Worm (Caenorhabditis elegans) whole organism, L2 larva: Measurements from ENCODE around the gene ceh-16.

Source experiments
- C34F6.9 ChIP-seq: fragments of 150-350 bp; optimal IDR thresholded peaks from 2 replicates; lab custom pipeline; 2014; ENCODE audit warnings: missing biosample characterization, missing genetic modification characterization
- F13H6.1 ChIP-seq: sonication (generic microtip); optimal IDR thresholded peaks from 2 replicates; lab custom pipeline; 2016; ENCODE audit warnings: missing genetic modification characterization, missing compliant biosample characterization
- R02D3.7 ChIP-seq: fragments of 150-350 bp; optimal IDR thresholded peaks from 2 replicates; lab custom pipeline; 2014; ENCODE audit warnings: missing biosample characterization, missing genetic modification characterization
- Y55F3AM.14 ChIP-seq: fragments of 200-800 bp; sonication (Bioruptor generic); optimal IDR thresholded peaks from 2 replicates; lab custom pipeline; 2018; ENCODE audit warnings: mild to moderate bottlenecking, missing genetic modification characterization, missing compliant biosample characterization
- ZK546.5 ChIP-seq: sonication (generic microtip); optimal IDR thresholded peaks from 2 replicates; lab custom pipeline; 2017; ENCODE audit warnings: missing biosample characterization, missing genetic modification characterization
- alr-1 ChIP-seq: fragments of 150-350 bp; optimal IDR thresholded peaks from 2 replicates; lab custom pipeline; 2014; ENCODE audit warnings: missing biosample characterization, missing genetic modification characterization
- aly-2 ChIP-seq: fragments of 150-350 bp; optimal IDR thresholded peaks from 2 replicates; lab custom pipeline; 2014; ENCODE audit warnings: missing biosample characterization, missing genetic modification characterization
- ama-1 ChIP-seq: fragments of 150-350 bp; optimal IDR thresholded peaks from 2 replicates; lab custom pipeline; 2018; ENCODE audit warnings: inconsistent platforms
- blmp-1 ChIP-seq: sonication (generic microtip); optimal IDR thresholded peaks from 2 replicates; lab custom pipeline; 2017; ENCODE audit warnings: missing genetic modification characterization, mild to moderate bottlenecking, missing compliant biosample characterization, antibody characterized with exemption, moderate library complexity; ENCODE audit not compliant: insufficient read depth
- ceh-16 ChIP-seq: fragments of 150-350 bp; optimal IDR thresholded peaks from 2 replicates; lab custom pipeline; 2014; ENCODE audit warnings: missing biosample characterization, missing genetic modification characterization
- dmd-4 ChIP-seq: sonication (generic microtip); optimal IDR thresholded peaks from 2 replicates; lab custom pipeline; 2017; ENCODE audit warnings: missing biosample characterization, missing genetic modification characterization
- egl-27 ChIP-seq: sonication (generic microtip); optimal IDR thresholded peaks from 3 replicates; lab custom pipeline; 2017; ENCODE audit warnings: missing biosample characterization, missing genetic modification reagents, missing genetic modification characterization
- elt-1 ChIP-seq: fragments of 150-350 bp; optimal IDR thresholded peaks from 2 replicates; lab custom pipeline; 2014; ENCODE audit warnings: missing biosample characterization, missing genetic modification characterization
- elt-3 ChIP-seq: sonication (generic microtip); optimal IDR thresholded peaks from 2 replicates; lab custom pipeline; 2017; ENCODE audit warnings: missing biosample characterization, missing genetic modification characterization
- fos-1 ChIP-seq: fragments of 150-350 bp; optimal IDR thresholded peaks from 2 replicates; lab custom pipeline; 2014; ENCODE audit warnings: missing biosample characterization, missing genetic modification characterization
- lin-11 ChIP-seq: fragments of 150-350 bp; sonication (generic microtip); optimal IDR thresholded peaks from 2 replicates; lab custom pipeline; 2014; ENCODE audit warnings: missing biosample characterization, missing genetic modification characterization, inconsistent platforms, mixed read lengths
- lin-13 ChIP-seq: fragments of 150-350 bp; optimal IDR thresholded peaks from 2 replicates; lab custom pipeline; 2014; ENCODE audit warnings: missing biosample characterization, missing genetic modification reagents, missing genetic modification characterization
- lsy-2 ChIP-seq, 2 experiments: fragments of 150-350 bp in 1 of 2; sonication (generic microtip) in 1 of 2; optimal IDR thresholded peaks; 2 replicates each; lab custom pipeline; 2014 to 2017; ENCODE audit warnings: missing biosample characterization in 2 of 2, missing genetic modification characterization in 2 of 2
- mab-5 ChIP-seq: fragments of 150-350 bp; optimal IDR thresholded peaks from 2 replicates; lab custom pipeline; 2014; ENCODE audit warnings: missing biosample characterization, missing genetic modification characterization
- mdl-1 ChIP-seq, 2 experiments: fragments of 150-350 bp in 1 of 2; sonication (generic microtip) in 1 of 2; optimal IDR thresholded peaks; 2 replicates each; lab custom pipeline; 2017; ENCODE audit warnings: missing biosample characterization in 2 of 2, missing genetic modification characterization in 2 of 2
- nhr-11 ChIP-seq: fragments of 150-350 bp; optimal IDR thresholded peaks from 2 replicates; lab custom pipeline; 2014; ENCODE audit warnings: missing biosample characterization, missing genetic modification characterization
- nhr-12 ChIP-seq: fragments of 150-350 bp; optimal IDR thresholded peaks from 2 replicates; lab custom pipeline; 2014; ENCODE audit warnings: missing biosample characterization, missing genetic modification characterization
- nhr-129 ChIP-seq: fragments of 150-350 bp; optimal IDR thresholded peaks from 2 replicates; lab custom pipeline; 2014; ENCODE audit warnings: missing biosample characterization, missing genetic modification characterization
- nhr-21 ChIP-seq: fragments of 150-350 bp; optimal IDR thresholded peaks from 2 replicates; lab custom pipeline; 2014; ENCODE audit warnings: missing biosample characterization, missing genetic modification characterization
- nhr-23 ChIP-seq: fragments of 150-350 bp; optimal IDR thresholded peaks from 2 replicates; lab custom pipeline; 2014; ENCODE audit warnings: missing biosample characterization, missing genetic modification reagents, missing genetic modification characterization
- nhr-237 ChIP-seq: fragments of 150-350 bp; optimal IDR thresholded peaks from 2 replicates; lab custom pipeline; 2014; ENCODE audit warnings: missing biosample characterization, missing genetic modification characterization
- nhr-25 ChIP-seq: fragments of 150-350 bp; sonication (generic microtip); optimal IDR thresholded peaks from 3 replicates; lab custom pipeline; 2014; ENCODE audit warnings: missing biosample characterization, missing genetic modification characterization
- nhr-6 ChIP-seq: fragments of 150-350 bp; optimal IDR thresholded peaks from 2 replicates; lab custom pipeline; 2014; ENCODE audit warnings: missing biosample characterization, missing genetic modification characterization
- peb-1 ChIP-seq: fragments of 150-350 bp; optimal IDR thresholded peaks from 2 replicates; lab custom pipeline; 2014; ENCODE audit warnings: missing biosample characterization, missing genetic modification characterization
- skn-1 ChIP-seq: sonication (generic microtip); optimal IDR thresholded peaks from 2 replicates; lab custom pipeline; 2017; ENCODE audit warnings: missing biosample characterization, missing genetic modification characterization
- sma-3 ChIP-seq: sonication (generic microtip); optimal IDR thresholded peaks from 2 replicates; lab custom pipeline; 2016; ENCODE audit warnings: missing genetic modification reagents, missing genetic modification characterization, missing compliant biosample characterization
- snpc-4 ChIP-seq: fragments of 150-350 bp; optimal IDR thresholded peaks from 2 replicates; lab custom pipeline; 2014; ENCODE audit warnings: missing biosample characterization, missing genetic modification characterization
- unc-39 ChIP-seq: fragments of 150-350 bp; optimal IDR thresholded peaks from 2 replicates; lab custom pipeline; 2014; ENCODE audit warnings: missing biosample characterization, missing genetic modification characterization
- unc-55 ChIP-seq: fragments of 150-350 bp; sonication (generic microtip); optimal IDR thresholded peaks from 3 replicates; lab custom pipeline; 2014; ENCODE audit warnings: missing biosample characterization, missing genetic modification reagents, missing genetic modification characterization
- ztf-1 ChIP-seq: fragments of 200-800 bp; sonication (Bioruptor generic); conservative IDR thresholded peaks from 2 replicates; pipeline ENCODE4 v1.3.6; 2022; ENCODE audit warnings: missing genetic modification characterization, missing compliant biosample characterization
- ztf-11 ChIP-seq: sonication (generic microtip); optimal IDR thresholded peaks from 2 replicates; lab custom pipeline; 2017; ENCODE audit warnings: missing biosample characterization, missing genetic modification characterization

Gene ceh-16

ce11 chrIII:8622435-8622834 lies at the start of gene ceh-16:
Gene ceh-16, plus strand, starts transcription at chrIII:8622735.
- no peak for TF ChIP-seq egl-27 (tag; lab: Kevin White, UChicago)
- TF ChIP-seq, all 48 proteins: peak for 0

- no peak for TF ChIP-seq sma-3 (GFP tag; lab: Kevin White, UChicago)
- TF ChIP-seq fos-1 (tag; lab: Kevin White, UChicago): no peak
- no peak for TF ChIP-seq dmd-4 (tag; lab: Kevin White, UChicago)
- TF ChIP-seq nhr-12 (tag; lab: Kevin White, UChicago): no peak
- no peak for TF ChIP-seq lsy-2 (tag; optimal IDR thresholded peaks at IDR 0.05; lab: Kevin White, UChicago)
- TF ChIP-seq mab-5: no peak
- TF ChIP-seq ama-1: no peak
- no peak for TF ChIP-seq unc-39 (tag; lab: Kevin White, UChicago)
- no peak for TF ChIP-seq lin-13
- no peak for TF ChIP-seq ztf-1 (GFP tag; lab: Robert Waterston, UW)
- no peak for TF ChIP-seq elt-3
- TF ChIP-seq C34F6.9 (tag; lab: Kevin White, UChicago): no peak
- no peak for TF ChIP-seq mdl-1 (tag; optimal IDR thresholded peaks at IDR 0.05; lab: Kevin White, UChicago)
- TF ChIP-seq aly-2 (tag; lab: Kevin White, UChicago): no peak
- TF ChIP-seq nhr-237: no peak
These were observed 49.2 kb upstream of the ceh-16 start for ce11 chrIII:8573301-8573700.

ce11 chrIII:8573869-8574268 lies 48.7 kb upstream of the ceh-16 start:
- TF ChIP-seq aly-2 (tag; lab: Kevin White, UChicago): no peak
- no peak for TF ChIP-seq nhr-21 (tag; lab: Kevin White, UChicago)
- TF ChIP-seq nhr-23 (tag; lab: Kevin White, UChicago): no peak
- peak; percentile 68 for TF ChIP-seq blmp-1 (tag; lab: Kevin White, UChicago)
- TF ChIP-seq unc-55 (GFP tag; lab: Kevin White, UChicago): no peak
- TF ChIP-seq nhr-129 (tag; lab: Kevin White, UChicago): no peak
- peak; percentile 35 for TF ChIP-seq elt-1 (tag; lab: Kevin White, UChicago)
- no peak for TF ChIP-seq lsy-2 (tag; optimal IDR thresholded peaks at IDR 0.05; lab: Kevin White, UChicago)
- TF ChIP-seq alr-1 (tag; lab: Kevin White, UChicago): no peak
- TF ChIP-seq ztf-11 (tag; lab: Kevin White, UChicago): no peak
- no peak for TF ChIP-seq ZK546.5 (tag; lab: Kevin White, UChicago)
- no peak for TF ChIP-seq nhr-25
- TF ChIP-seq C34F6.9 (tag; lab: Kevin White, UChicago): no peak
- no peak for TF ChIP-seq nhr-6 (tag; lab: Kevin White, UChicago)
- no peak for TF ChIP-seq elt-3
- no peak for TF ChIP-seq skn-1 (tag; lab: Kevin White, UChicago)
- no peak for TF ChIP-seq lin-11 (tag; lab: Kevin White, UChicago)
- TF ChIP-seq Y55F3AM.14 (GFP tag; lab: Kevin White, UChicago): no peak

ce11 chrIII:8574299-8574698 lies 48.2 kb upstream of the ceh-16 start:
- TF ChIP-seq nhr-21 (tag; lab: Kevin White, UChicago) (peak; percentile 34), peb-1 (no peak), egl-27 (tag; lab: Kevin White, UChicago) (peak; percentile 15)

ce11 chrIII:8575359-8576101 lies 47.0 kb upstream of the ceh-16 start:
- TF ChIP-seq fos-1 (tag; lab: Kevin White, UChicago) (no peak), nhr-11 (tag; lab: Kevin White, UChicago) (no peak), nhr-129 (tag; lab: Kevin White, UChicago) (no peak), nhr-25 (peak; percentile 47), elt-3 (no peak), F13H6.1 (tag; lab: Kevin White, UChicago) (no peak), ceh-16 (peak; percentile 32), skn-1 (tag; lab: Kevin White, UChicago) (no peak), egl-27 (tag; lab: Kevin White, UChicago) (peak; percentile 34), snpc-4 (tag; lab: Kevin White, UChicago) (peak; percentile 84), R02D3.7 (tag; lab: Kevin White, UChicago) (no peak)
